Worm (Caenorhabditis elegans): ENCODE data around the gene srbc-38.

DNA sequence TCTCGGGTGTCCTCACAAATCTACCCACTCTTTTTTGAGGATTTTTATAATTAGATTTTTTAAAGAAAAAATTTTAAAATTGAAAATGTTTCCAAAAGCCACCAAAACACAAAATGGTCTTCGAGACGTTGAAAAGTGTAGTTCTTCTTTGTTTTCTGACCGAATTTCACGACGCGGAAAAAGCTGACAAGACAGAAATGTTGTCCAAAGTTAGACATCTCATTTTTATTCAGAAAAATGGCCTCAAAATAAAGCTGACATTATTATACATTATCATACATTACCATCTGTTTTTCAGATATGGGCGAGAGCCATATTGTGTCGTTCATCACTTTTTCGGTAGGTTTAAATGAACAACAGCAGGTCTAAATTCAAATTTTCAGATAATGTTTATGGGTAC is 27.4 kb upstream of the srbc-38 start, which contains the start of gene srx-22:
- TF ChIP-seq ama-1 (optimal IDR thresholded peaks at IDR 0.05), result no peak
- TF ChIP-seq ama-1 (GFP tag; optimal IDR thresholded peaks at IDR 0.05), result no peak
- TF ChIP-seq attf-5 (GFP tag; optimal IDR thresholded peaks at IDR 0.05), result no peak
- TF ChIP-seq unc-62 (GFP tag; optimal IDR thresholded peaks at IDR 0.05), result no peak
- no peak for TF ChIP-seq Y53G8AR.9 (GFP tag; conservative IDR thresholded peaks at IDR 0.05)
